Fruit fly (Drosophila melanogaster): Measurements from ENCODE around the gene ome.

Gene ome

DNA sequence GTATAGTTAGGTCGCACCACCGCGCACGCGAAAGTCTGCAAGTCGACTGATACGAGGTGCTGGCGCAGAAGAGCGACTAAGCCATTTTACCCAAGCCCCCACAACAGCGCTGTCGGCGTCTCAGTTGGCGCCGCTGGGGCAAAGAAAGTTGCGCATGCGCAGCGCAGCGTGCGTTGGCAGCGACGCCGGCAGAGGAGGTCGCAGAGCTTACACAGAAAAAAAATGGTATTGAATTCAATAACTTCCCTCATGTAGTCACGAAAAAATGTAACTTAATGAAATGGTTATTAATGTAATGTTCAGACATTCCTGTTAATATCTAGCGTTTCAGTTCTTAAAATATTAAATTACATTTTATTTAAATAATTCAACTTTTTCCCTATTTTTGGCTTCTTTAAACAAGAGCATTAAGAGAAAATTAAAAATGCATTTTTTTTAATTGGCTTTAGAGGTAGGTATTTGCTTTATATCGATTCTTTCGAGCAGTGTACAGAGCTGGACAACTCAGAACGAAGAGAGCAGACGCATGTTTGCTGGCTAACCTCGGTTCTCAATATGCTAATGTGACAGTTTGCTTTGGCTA, 5.5 kb downstream of the ome start, which contains the start of gene CG4914 (continued):
- TF ChIP-seq CG4404 (GFP tag; IDR thresholded peaks at IDR 0.05) (peak; percentile 61), HmgZ (tag; optimal IDR thresholded peaks at IDR 0.05) (peak; percentile 15), Taf1 (GFP tag; IDR thresholded peaks at IDR 0.05) (no peak), CG30431 (GFP tag; optimal IDR thresholded peaks at IDR 0.05) (peak; percentile 66), HLH54F (GFP tag; optimal IDR thresholded peaks at IDR 0.05) (peak; percentile 7), TFAM (GFP tag; optimal IDR thresholded peaks at IDR 0.05) (no peak), odd (GFP tag; optimal IDR thresholded peaks at IDR 0.05) (peak; percentile 63), CG16779 (GFP tag; IDR thresholded peaks at IDR 0.05) (0 out of 2 replicates have a peak, but pooled peaks have one; percentile 47), CG9215 (GFP tag; IDR thresholded peaks at IDR 0.05) (peak; percentile 60), CG7987 (GFP tag; optimal IDR thresholded peaks at IDR 0.05) (no peak), CG17612 (GFP tag; IDR thresholded peaks at IDR 0.05) (no peak), da (GFP tag; optimal IDR thresholded peaks at IDR 0.05) (no peak), CG1233 (GFP tag; optimal IDR thresholded peaks at IDR 0.05) (peak; percentile 41), pfk (GFP tag; optimal IDR thresholded peaks at IDR 0.05) (no peak), dm (GFP tag; optimal IDR thresholded peaks at IDR 0.05) (no peak), CTCF (GFP tag; optimal IDR thresholded peaks at IDR 0.05) (no peak), Poxn (GFP tag; IDR thresholded peaks at IDR 0.05) (no peak), hkb (optimal IDR thresholded peaks at IDR 0.05) (no peak), hkb (GFP tag; IDR thresholded peaks at IDR 0.05) (peak; percentile 62), twi (tag; optimal IDR thresholded peaks at IDR 0.05) (peak; percentile 79), CG4328 (GFP tag; optimal IDR thresholded peaks at IDR 0.05) (no peak), CG9727 (GFP tag; optimal IDR thresholded peaks at IDR 0.05) (peak; percentile 86), B-H2 (GFP tag; optimal IDR thresholded peaks at IDR 0.05) (no peak), CG11247 (GFP tag; IDR thresholded peaks at IDR 0.05) (no peak), Hr3 (GFP tag; optimal IDR thresholded peaks at IDR 0.05) (peak; percentile 81), Sry-δ (GFP tag; optimal IDR thresholded peaks at IDR 0.05) (no peak), lola (GFP tag; optimal IDR thresholded peaks at IDR 0.05) (peak in 1 of 3 experiments; percentile 96), CG2712 (tag; optimal IDR thresholded peaks at IDR 0.05) (peak; percentile 95), pho (GFP tag; optimal IDR thresholded peaks at IDR 0.05) (no peak), NK7.1 (GFP tag; optimal IDR thresholded peaks at IDR 0.05) (no peak), HLH4C (GFP tag; IDR thresholded peaks at IDR 0.05; ENCODE audit: partially characterized antibody) (no peak), CG3726 (GFP tag; IDR thresholded peaks at IDR 0.05) (0 out of 3 replicates have a peak, but pooled peaks have one; percentile 45), CG7271 (tag; optimal IDR thresholded peaks at IDR 0.05) (no peak), Fer1 (GFP tag; optimal IDR thresholded peaks at IDR 0.05) (peak; percentile 60), NC2α (GFP tag; optimal IDR thresholded peaks at IDR 0.05) (no peak), Side (GFP tag; optimal IDR thresholded peaks at IDR 0.05) (no peak), CG10462 (GFP tag; optimal IDR thresholded peaks at IDR 0.05) (peak; percentile 48), vfl (GFP tag; optimal IDR thresholded peaks at IDR 0.05) (no peak), CG7556 (GFP tag; optimal IDR thresholded peaks at IDR 0.05) (peak; percentile 88), eve (GFP tag; optimal IDR thresholded peaks at IDR 0.05) (peak in 1 of 2 experiments; percentile 81), chm (GFP tag; IDR thresholded peaks at IDR 0.05) (0 out of 2 replicates have a peak, but pooled peaks have one; percentile 16), CG2889 (GFP tag; IDR thresholded peaks at IDR 0.05) (no peak), D (optimal IDR thresholded peaks at IDR 0.05) (no peak), D (GFP tag; optimal IDR thresholded peaks at IDR 0.05) (peak; percentile 83), CG4617 (GFP tag; optimal IDR thresholded peaks at IDR 0.05; ENCODE audit: borderline replicate concordance) (peak; percentile 32), CG6813 (GFP tag; optimal IDR thresholded peaks at IDR 0.05) (peak; percentile 56), CG3065 (GFP tag; optimal IDR thresholded peaks at IDR 0.05) (peak; percentile 44), run (tag; optimal IDR thresholded peaks at IDR 0.05) (peak; percentile 55), Camta (GFP tag; optimal IDR thresholded peaks at IDR 0.05) (peak; percentile 52), CG12236 (GFP tag; optimal IDR thresholded peaks at IDR 0.05) (no peak), CG1603 (tag; optimal IDR thresholded peaks at IDR 0.05) (peak; percentile 12), CG12155 (GFP tag; optimal IDR thresholded peaks at IDR 0.05) (peak; percentile 67)

All from whole organism, embryonic.